In the genomic region with DNA sequence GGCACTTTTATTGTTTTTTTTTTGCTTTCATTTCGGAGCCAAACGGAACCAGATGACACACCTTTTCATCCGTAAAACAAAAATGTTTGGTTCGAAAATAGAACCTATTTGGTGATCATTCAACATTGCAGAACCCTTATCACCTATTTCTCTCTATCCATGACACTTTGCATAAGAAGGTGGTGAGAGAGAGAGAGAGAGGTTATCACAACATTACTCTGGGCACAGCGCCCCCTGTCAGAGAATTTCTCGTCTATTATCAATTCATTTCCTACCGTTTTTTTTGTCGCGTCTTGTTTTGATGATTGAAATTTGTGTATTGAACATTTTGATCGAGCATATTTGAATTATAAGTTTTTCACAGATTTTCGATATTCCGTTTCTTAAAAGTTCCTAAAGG, we compare ENCODE assay signal across 1 worm cellular context.
TF ChIP-seq lines count a peak whose summit lies in the region.

No protein-coding gene starts in this region.

TF ChIP-seq in whole organism, L4 larva, 104 proteins besides CTCF, POLR2A, EP300 and RAD21 (continued from another document):
- TF ChIP-seq ztf-7 (tag; optimal IDR thresholded peaks at IDR 0.05; lab: Kevin White, UChicago) (no peak), madf-5 (GFP tag; IDR thresholded peaks at IDR 0.05; lab: Robert Waterston, UW) (no peak), nhr-42 (GFP tag; IDR thresholded peaks at IDR 0.05; lab: Robert Waterston, UW) (no peak), T26A8.4 (GFP tag; IDR thresholded peaks at IDR 0.05; lab: Robert Waterston, UW) (no peak), daf-8 (GFP tag; IDR thresholded peaks at IDR 0.05; lab: Robert Waterston, UW) (no peak)
